Fruit fly (Drosophila melanogaster) whole organism, embryonic: ENCODE data around the gene CG15336.

Experiments used
- Adf1 ChIP-seq: fragments of 200-800 bp; sonication (Bioruptor generic); IDR thresholded peaks from 2 replicates; pipeline ENCODE4 v1.3.6; 2022; ENCODE audit warnings: missing biosample characterization, missing genetic modification characterization
- Bgb ChIP-seq: fragments of 200-800 bp; sonication (Bioruptor generic); IDR thresholded peaks from 2 replicates; pipeline ENCODE4 v1.3.6; 2022; ENCODE audit warnings: missing biosample characterization, missing genetic modification characterization; ENCODE audit not compliant: partially characterized antibody
- BtbVII ChIP-seq: fragments of 200-800 bp; sonication (Bioruptor generic); optimal IDR thresholded peaks from 3 replicates; lab custom pipeline; 2017; ENCODE audit warnings: missing biosample characterization, mild to moderate bottlenecking, missing genetic modification characterization
- CG12219 ChIP-seq: fragments of 200-800 bp; sonication (Bioruptor generic); optimal IDR thresholded peaks from 3 replicates; lab custom pipeline; 2018; ENCODE audit warnings: missing biosample characterization, mild to moderate bottlenecking, missing genetic modification characterization
- CG13424 ChIP-seq: fragments of 200-800 bp; sonication (Bioruptor generic); optimal IDR thresholded peaks from 2 replicates; lab custom pipeline; 2019; ENCODE audit warnings: missing biosample characterization, mild to moderate bottlenecking, missing genetic modification characterization, moderate library complexity
- CG13624 ChIP-seq: fragments of 200-800 bp; sonication (Bioruptor generic); optimal IDR thresholded peaks from 2 replicates; lab custom pipeline; 2016; ENCODE audit warnings: missing biosample characterization, missing genetic modification characterization
- CG15269 ChIP-seq: fragments of 200-800 bp; sonication (Bioruptor generic); optimal IDR thresholded peaks from 2 replicates; lab custom pipeline; 2018; ENCODE audit warnings: missing biosample characterization, mild to moderate bottlenecking, missing genetic modification characterization, moderate library complexity
- CG18619 ChIP-seq: fragments of 200-800 bp; sonication (Bioruptor generic); optimal IDR thresholded peaks from 3 replicates; lab custom pipeline; 2017; ENCODE audit warnings: missing biosample characterization, mild to moderate bottlenecking, missing genetic modification characterization
- CG2889 ChIP-seq: fragments of 200-800 bp; sonication (Bioruptor generic); IDR thresholded peaks from 3 replicates; pipeline ENCODE4 v1.3.6; 2022; ENCODE audit warnings: missing biosample characterization, missing genetic modification characterization
- CG33213 ChIP-seq: fragments of 200-800 bp; sonication (Bioruptor generic); optimal IDR thresholded peaks from 3 replicates; lab custom pipeline; 2016; ENCODE audit warnings: missing biosample characterization, missing genetic modification characterization
- CG33557 ChIP-seq: fragments of 200-800 bp; sonication (Bioruptor generic); optimal IDR thresholded peaks from 2 replicates; lab custom pipeline; 2019; ENCODE audit warnings: missing biosample characterization, mild to moderate bottlenecking, missing genetic modification characterization, moderate library complexity
- CG3726 ChIP-seq: fragments of 200-800 bp; sonication (Bioruptor generic); IDR thresholded peaks from 3 replicates; pipeline ENCODE4, ENCODE4 v1.3.6; 2022; ENCODE audit warnings: missing biosample characterization, missing genetic modification characterization
- CG3847 ChIP-seq: fragments of 200-800 bp; sonication (Bioruptor generic); IDR thresholded peaks from 2 replicates; pipeline ENCODE4 v1.3.6; 2022; ENCODE audit warnings: missing biosample characterization, missing genetic modification characterization
- CG4282 ChIP-seq: fragments of 200-800 bp; sonication (Bioruptor generic); optimal IDR thresholded peaks from 2 replicates; lab custom pipeline; 2016; ENCODE audit warnings: missing biosample characterization, missing genetic modification characterization
- CG4328 ChIP-seq: fragments of 200-800 bp; sonication (Bioruptor generic); optimal IDR thresholded peaks from 3 replicates; lab custom pipeline; 2017; ENCODE audit warnings: missing biosample characterization, missing genetic modification reagents, missing genetic modification characterization
- CG4854 ChIP-seq: fragments of 200-800 bp; sonication (Bioruptor generic); optimal IDR thresholded peaks from 2 replicates; lab custom pipeline; 2016; ENCODE audit warnings: missing biosample characterization, missing genetic modification characterization, inconsistent platforms
- CG6175 ChIP-seq: fragments of 200-800 bp; sonication (Bioruptor generic); IDR thresholded peaks from 3 replicates; pipeline ENCODE4 v1.3.6; 2022; ENCODE audit warnings: missing biosample characterization, missing genetic modification characterization
- CG6683 ChIP-seq: fragments of 200-800 bp; sonication (Bioruptor generic); optimal IDR thresholded peaks from 2 replicates; lab custom pipeline; 2017; ENCODE audit warnings: missing biosample characterization, mild to moderate bottlenecking, missing genetic modification characterization, missing genetic modification reagents
- CG6791 ChIP-seq: fragments of 200-800 bp; sonication (Bioruptor generic); IDR thresholded peaks from 3 replicates; pipeline ENCODE4 v1.3.6; 2022; ENCODE audit warnings: missing biosample characterization, missing genetic modification characterization; ENCODE audit not compliant: partially characterized antibody
- CG7745 ChIP-seq: fragments of 200-800 bp; sonication (Bioruptor generic); optimal IDR thresholded peaks from 2 replicates; lab custom pipeline; 2018; ENCODE audit warnings: missing biosample characterization, mild to moderate bottlenecking, missing genetic modification characterization, moderate library complexity
- D19B ChIP-seq: fragments of 200-800 bp; sonication (Bioruptor generic); optimal IDR thresholded peaks from 2 replicates; lab custom pipeline; 2017; ENCODE audit warnings: missing biosample characterization, mild to moderate bottlenecking, missing genetic modification characterization
- E2f2 ChIP-seq: fragments of 200-800 bp; sonication (Bioruptor generic); IDR thresholded peaks from 2 replicates; pipeline ENCODE4 v1.3.6; 2022; ENCODE audit warnings: missing biosample characterization, missing genetic modification characterization
- Ets65A ChIP-seq: fragments of 200-800 bp; sonication (Bioruptor generic); peaks from one replicate; lab custom pipeline; 2016; ENCODE audit warnings: missing biosample characterization, missing genetic modification characterization
- HHEX ChIP-seq: fragments of 200-800 bp; sonication (Bioruptor generic); optimal IDR thresholded peaks from 3 replicates; lab custom pipeline; 2017; ENCODE audit warnings: missing biosample characterization, mild to moderate bottlenecking, missing genetic modification characterization, missing genetic modification reagents
- HmgZ ChIP-seq: fragments of 200-800 bp; sonication (Bioruptor generic); optimal IDR thresholded peaks from 2 replicates; lab custom pipeline; 2018; ENCODE audit warnings: missing biosample characterization, mild to moderate bottlenecking, missing genetic modification characterization
- Mes4 ChIP-seq: fragments of 200-800 bp; sonication (Bioruptor generic); optimal IDR thresholded peaks from 2 replicates; lab custom pipeline; 2016; ENCODE audit warnings: missing biosample characterization, missing genetic modification characterization
- Opbp ChIP-seq: fragments of 200-800 bp; sonication (Bioruptor generic); IDR thresholded peaks from 3 replicates; pipeline ENCODE4 v1.3.6; 2022; ENCODE audit warnings: missing biosample characterization, missing genetic modification characterization; ENCODE audit not compliant: partially characterized antibody
- Side ChIP-seq: fragments of 200-800 bp; sonication (Bioruptor generic); optimal IDR thresholded peaks from 2 replicates; lab custom pipeline; 2016; ENCODE audit warnings: missing biosample characterization, missing genetic modification characterization
- Sin3A ChIP-seq: fragments of >200 bp; optimal IDR thresholded peaks from 2 replicates; lab custom pipeline; 2018
- Xbp1 ChIP-seq: fragments of 200-800 bp; sonication (Bioruptor generic); optimal IDR thresholded peaks from 3 replicates; lab custom pipeline; 2016; ENCODE audit warnings: missing biosample characterization, mild to moderate bottlenecking, missing genetic modification characterization
- bbx ChIP-seq: fragments of 200-800 bp; sonication (Bioruptor generic); IDR thresholded peaks from 2 replicates; pipeline ENCODE4 v1.3.6; 2022; ENCODE audit warnings: missing biosample characterization, missing genetic modification characterization; ENCODE audit not compliant: partially characterized antibody
- bcd ChIP-seq: fragments of 200-800 bp; sonication (Bioruptor generic); optimal IDR thresholded peaks from 2 replicates; lab custom pipeline; 2017; ENCODE audit warnings: missing biosample characterization, mild to moderate bottlenecking, missing genetic modification characterization
- bigmax ChIP-seq: fragments of 200-800 bp; sonication (Bioruptor generic); optimal IDR thresholded peaks from 2 replicates; lab custom pipeline; 2018; ENCODE audit warnings: missing biosample characterization, mild to moderate bottlenecking, missing genetic modification characterization
- ewg ChIP-seq: fragments of 200-800 bp; sonication (Bioruptor generic); optimal IDR thresholded peaks from 3 replicates; lab custom pipeline; 2017; ENCODE audit warnings: mild to moderate bottlenecking, missing biosample characterization, missing genetic modification reagents, missing genetic modification characterization
- ftz-f1 ChIP-seq: fragments of 200-800 bp; sonication (Bioruptor generic); optimal IDR thresholded peaks from 2 replicates; lab custom pipeline; 2016; ENCODE audit warnings: missing biosample characterization, missing genetic modification characterization
- klu ChIP-seq: fragments of 200-800 bp; sonication (Bioruptor generic); IDR thresholded peaks from 2 replicates; pipeline ENCODE4 v1.3.6; 2022; ENCODE audit warnings: missing biosample characterization, missing genetic modification characterization
- maf-S ChIP-seq: fragments of 200-800 bp; sonication (Bioruptor generic); optimal IDR thresholded peaks from 2 replicates; lab custom pipeline; 2016; ENCODE audit warnings: missing biosample characterization, missing genetic modification characterization
- mirr ChIP-seq: fragments of 200-800 bp; sonication (Bioruptor generic); optimal IDR thresholded peaks from 3 replicates; lab custom pipeline; 2018; ENCODE audit warnings: missing biosample characterization, mild to moderate bottlenecking, missing genetic modification characterization
- nmo ChIP-seq: fragments of 200-800 bp; sonication (Bioruptor generic); optimal IDR thresholded peaks from 2 replicates; lab custom pipeline; 2018; ENCODE audit warnings: missing biosample characterization, mild to moderate bottlenecking, missing genetic modification characterization, moderate library complexity
- otp ChIP-seq: fragments of 200-800 bp; sonication (Bioruptor generic); IDR thresholded peaks from 3 replicates; pipeline ENCODE4, ENCODE4 v1.3.6; 2022; ENCODE audit warnings: missing biosample characterization, missing genetic modification characterization
- pfk ChIP-seq: fragments of 200-800 bp; sonication (Bioruptor generic); optimal IDR thresholded peaks from 2 replicates; lab custom pipeline; 2018; ENCODE audit warnings: missing biosample characterization, mild to moderate bottlenecking, missing genetic modification characterization, moderate library complexity
- psq ChIP-seq: fragments of 200-800 bp; sonication (Bioruptor generic); optimal IDR thresholded peaks from 2 replicates; lab custom pipeline; 2017; ENCODE audit warnings: missing biosample characterization, missing genetic modification characterization
- sc ChIP-seq, 3 experiments: fragments of >200 bp in 2 of 3; fragments of 200-800 bp in 1 of 3; sonication (Bioruptor generic) in 1 of 3; optimal IDR thresholded peaks; 2 replicates in 2 of 3; 3 replicates in 1 of 3; lab custom pipeline; 2017; ENCODE audit warnings: mild to moderate bottlenecking in 1 of 3, missing biosample characterization in 1 of 3, missing genetic modification characterization in 1 of 3, missing genetic modification reagents in 1 of 3
- seq ChIP-seq: fragments of 200-800 bp; sonication (Bioruptor generic); IDR thresholded peaks from 2 replicates; pipeline ENCODE4 v1.3.6; 2022; ENCODE audit warnings: missing biosample characterization, missing genetic modification characterization
- slp2 ChIP-seq: fragments of 200-800 bp; sonication (Bioruptor generic); optimal IDR thresholded peaks from 2 replicates; lab custom pipeline; 2016; ENCODE audit warnings: missing biosample characterization, missing genetic modification characterization
- sug ChIP-seq: fragments of 200-800 bp; optimal IDR thresholded peaks from 2 replicates; lab custom pipeline; 2019; ENCODE audit warnings: missing biosample characterization, mild to moderate bottlenecking, missing genetic modification characterization, moderate library complexity
- toy ChIP-seq: fragments of 200-800 bp; sonication (Bioruptor generic); IDR thresholded peaks from 2 replicates; pipeline ENCODE4 v1.3.6; 2022; ENCODE audit warnings: missing biosample characterization, missing genetic modification characterization
- tup ChIP-seq: fragments of 200-800 bp; sonication (Bioruptor generic); optimal IDR thresholded peaks from 2 replicates; lab custom pipeline; 2016; ENCODE audit warnings: missing biosample characterization, mild to moderate bottlenecking, missing genetic modification characterization, moderate library complexity

The CG15336 gene

DNA sequence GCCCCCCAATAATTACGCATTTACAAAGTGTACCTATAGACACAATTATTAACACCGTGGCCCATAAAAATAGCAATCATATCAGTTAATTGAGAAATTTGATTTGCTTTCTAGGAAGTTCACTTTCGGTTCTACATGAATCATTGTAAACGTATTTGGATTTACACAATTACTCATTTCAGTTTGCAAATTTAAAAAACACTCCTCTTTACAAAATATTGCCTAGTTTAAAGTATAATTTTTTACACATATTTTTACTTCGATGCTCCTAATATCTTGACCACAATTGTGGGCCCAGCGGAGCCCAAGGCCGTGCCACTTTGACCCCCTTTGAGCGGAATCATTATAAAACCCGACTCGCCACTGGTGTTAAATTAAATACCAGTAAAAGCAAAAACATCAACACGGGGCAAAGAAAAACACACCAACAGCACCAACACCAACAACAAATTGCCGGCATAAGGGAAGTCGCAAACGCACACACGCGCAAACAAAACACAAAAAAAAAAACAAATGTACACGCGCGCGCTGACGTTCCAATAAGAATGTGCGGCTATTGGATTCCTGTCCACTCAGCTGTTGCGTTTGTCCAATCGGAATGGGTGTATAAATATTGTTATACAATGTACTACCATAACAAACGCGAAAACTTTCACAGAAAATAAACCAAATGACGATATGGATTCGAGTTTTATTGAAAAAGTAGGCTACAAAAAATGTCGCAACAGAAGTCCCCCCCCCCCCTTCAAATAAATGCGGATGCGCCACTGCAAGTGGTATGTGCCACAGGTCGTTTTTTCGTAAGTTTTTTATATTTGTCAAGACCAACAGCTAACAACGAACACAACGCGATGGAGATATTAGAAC, 33.0 kb upstream of the CG15336 start (continued):
- TF ChIP-seq toy (GFP tag; lab: Robert Waterston, UW): no peak
- TF ChIP-seq CG2889: peak; percentile 36; the same call in 1 of the 3 replicates
- no peak for TF ChIP-seq CG6791 (GFP tag; lab: Robert Waterston, UW)
- TF ChIP-seq CG7745 (tag; lab: Kevin White, UChicago): no peak
- no peak for TF ChIP-seq otp (GFP tag; lab: Robert Waterston, UW)
- TF ChIP-seq CG4328 (GFP tag; lab: Kevin White, UChicago): peak; percentile 38
- TF ChIP-seq CG3726: 0 out of 3 replicates have a peak, but pooled peaks have one; percentile 59
- peak; percentile 51; the same call in 1 of the 2 replicates for TF ChIP-seq seq (GFP tag; lab: Robert Waterston, UW)
- peak; percentile 79 for TF ChIP-seq BtbVII (GFP tag; lab: Kevin White, UChicago)
- TF ChIP-seq D19B (GFP tag; lab: Kevin White, UChicago): peak; percentile 36
- peak; percentile 47 for TF ChIP-seq Mes4 (GFP tag; lab: Kevin White, UChicago)
- TF ChIP-seq CG3847: peak; percentile 41
- no peak for TF ChIP-seq CG33213 (GFP tag; lab: Kevin White, UChicago)
- TF ChIP-seq CG4282 (GFP tag; lab: Kevin White, UChicago): no peak
- no peak for TF ChIP-seq sc (optimal IDR thresholded peaks at IDR 0.05; lab: Kevin White, UChicago)
- no peak for TF ChIP-seq sc (GFP tag; optimal IDR thresholded peaks at IDR 0.05; lab: Kevin White, UChicago)
- TF ChIP-seq CG13624 (GFP tag; lab: Kevin White, UChicago): peak; percentile 65
- TF ChIP-seq HHEX (GFP tag; lab: Kevin White, UChicago): peak; percentile 70
- no peak for TF ChIP-seq ewg (GFP tag; lab: Kevin White, UChicago)
- TF ChIP-seq tup (GFP tag; lab: Kevin White, UChicago): no peak
- TF ChIP-seq Sin3A: no peak
- no peak for TF ChIP-seq Opbp (GFP tag; lab: Robert Waterston, UW)
- peak; percentile 77 for TF ChIP-seq CG13424 (tag; lab: Kevin White, UChicago)
- no peak for TF ChIP-seq CG33557 (GFP tag; lab: Kevin White, UChicago)
- peak; percentile 6 for TF ChIP-seq maf-S
- peak; percentile 60 for TF ChIP-seq nmo (GFP tag; lab: Kevin White, UChicago)
- no peak for TF ChIP-seq Adf1 (GFP tag; lab: Robert Waterston, UW)
- no peak for TF ChIP-seq psq (GFP tag; lab: Kevin White, UChicago)
- peak; percentile 75 for TF ChIP-seq sug
- TF ChIP-seq CG6683 (GFP tag; lab: Kevin White, UChicago): no peak
- TF ChIP-seq ftz-f1 (GFP tag; lab: Kevin White, UChicago): peak; percentile 65
- TF ChIP-seq CG12219 (GFP tag; lab: Kevin White, UChicago): peak; percentile 53
- peak; percentile 62 for TF ChIP-seq Xbp1 (GFP tag; lab: Kevin White, UChicago)
- no peak for TF ChIP-seq bigmax (GFP tag; lab: Kevin White, UChicago)
- peak; percentile 29 for TF ChIP-seq mirr (GFP tag; lab: Kevin White, UChicago)
- TF ChIP-seq bcd (GFP tag; lab: Kevin White, UChicago): peak; percentile 38
- no peak for TF ChIP-seq pfk (GFP tag; lab: Kevin White, UChicago)
- peak; percentile 64 for TF ChIP-seq HmgZ
- no peak for TF ChIP-seq CG6175 (GFP tag; lab: Robert Waterston, UW)
- peak; percentile 38; the same call in 1 of the 2 replicates for TF ChIP-seq E2f2 (GFP tag; lab: Robert Waterston, UW)
- TF ChIP-seq CG4854: peak; percentile 15
- TF ChIP-seq CG18619 (GFP tag; lab: Kevin White, UChicago): peak; percentile 52
- TF ChIP-seq Side (GFP tag; lab: Kevin White, UChicago): peak; percentile 18
- peak; percentile 88 for TF ChIP-seq Ets65A (GFP tag; lab: Kevin White, UChicago)
- no peak for TF ChIP-seq klu (GFP tag; lab: Robert Waterston, UW)
- peak; percentile 84 for TF ChIP-seq CG15269 (tag; lab: Kevin White, UChicago)
- TF ChIP-seq bbx (GFP tag; lab: Robert Waterston, UW): no peak
- no peak for TF ChIP-seq slp2
- no peak for TF ChIP-seq Bgb (GFP tag; lab: Robert Waterston, UW)
